Worm (Caenorhabditis elegans) whole organism, L3 larva: Measurements from ENCODE around the gene C54F6.12.

ENCODE experiments used
- ceh-82 ChIP-seq: fragments of 150-350 bp; optimal IDR thresholded peaks from 2 replicates; lab custom pipeline; 2014; ENCODE audit warnings: missing biosample characterization, missing genetic modification characterization
- lin-39 ChIP-seq: fragments of 150-350 bp; optimal IDR thresholded peaks from 2 replicates; lab custom pipeline; 2018; ENCODE audit warnings: missing biosample characterization, missing genetic modification reagents, missing genetic modification characterization

ce11 chrV:7521304-7521703 lies 16.6 kb downstream of the C54F6.12 start:
- TF ChIP-seq lin-39, result no peak
- TF ChIP-seq ceh-82 (tag; lab: Kevin White, UChicago), result no peak
